Worm (Caenorhabditis elegans) whole organism, L4 larva: ENCODE results near the gene F07C6.4.

Source experiments
- D1046.2 ChIP-seq: fragments of 200-800 bp; sonication (Bioruptor generic); IDR thresholded peaks from 2 replicates; pipeline ENCODE4 v1.3.6; 2022; ENCODE audit warnings: missing genetic modification characterization, missing compliant biosample characterization
- F10B5.3 ChIP-seq: sonication (generic microtip); optimal IDR thresholded peaks from 2 replicates; lab custom pipeline; 2016; ENCODE audit warnings: mild to moderate bottlenecking, missing genetic modification characterization, missing compliant biosample characterization
- F44E2.7 ChIP-seq: fragments of 200-800 bp; sonication (Bioruptor generic); IDR thresholded peaks from 2 replicates; pipeline ENCODE4 v2.1.2; 2022; ENCODE audit warnings: missing genetic modification characterization, missing compliant biosample characterization
- F49E8.2 ChIP-seq: sonication (generic microtip); optimal IDR thresholded peaks from 2 replicates; lab custom pipeline; 2016; ENCODE audit warnings: missing compliant biosample characterization, mild to moderate bottlenecking, missing genetic modification characterization, borderline replicate concordance
- T20F7.1 ChIP-seq: fragments of 200-800 bp; sonication (Bioruptor generic); optimal IDR thresholded peaks from 2 replicates; lab custom pipeline; 2018; ENCODE audit warnings: mild to moderate bottlenecking, missing genetic modification characterization, missing compliant biosample characterization
- Y5F2A.4 ChIP-seq: fragments of 200-800 bp; sonication (Bioruptor generic); optimal IDR thresholded peaks from 2 replicates; lab custom pipeline; 2018; ENCODE audit warnings: mild to moderate bottlenecking, missing genetic modification characterization, missing compliant biosample characterization
- Y75B8A.6 ChIP-seq: fragments of 200-800 bp; sonication (Bioruptor generic); IDR thresholded peaks from 2 replicates; pipeline ENCODE4 v1.3.6; 2022; ENCODE audit warnings: missing genetic modification reagents, missing genetic modification characterization, missing compliant biosample characterization
- ZK546.5 ChIP-seq, 2 experiments: sonication (generic microtip); optimal IDR thresholded peaks; 2 replicates each; lab custom pipeline; 2017; ENCODE audit warnings: missing biosample characterization in 2 of 2, missing genetic modification characterization in 2 of 2
- aha-1 ChIP-seq: fragments of 150-350 bp; peaks from one replicate; lab custom pipeline; 2014; ENCODE audit warnings: missing biosample characterization, missing genetic modification characterization
- arid-1 ChIP-seq: fragments of 200-800 bp; sonication (Bioruptor generic); conservative IDR thresholded peaks from 2 replicates; pipeline ENCODE4 v1.3.6; 2022; ENCODE audit warnings: missing genetic modification reagents, missing genetic modification characterization, missing compliant biosample characterization
- ceh-62 ChIP-seq: sonication (generic microtip); optimal IDR thresholded peaks from 2 replicates; lab custom pipeline; 2017; ENCODE audit warnings: missing biosample characterization, missing genetic modification characterization
- ceh-82 ChIP-seq: sonication (generic microtip); optimal IDR thresholded peaks from 2 replicates; lab custom pipeline; 2017; ENCODE audit warnings: missing biosample characterization, missing genetic modification characterization
- cey-2 ChIP-seq: sonication (generic microtip); optimal IDR thresholded peaks from 3 replicates; lab custom pipeline; 2017; ENCODE audit warnings: missing genetic modification characterization, mild to moderate bottlenecking, missing compliant biosample characterization, antibody characterized with exemption, borderline replicate concordance; ENCODE audit not compliant: insufficient read depth
- ctbp-1 ChIP-seq: fragments of 200-800 bp; sonication (Bioruptor generic); IDR thresholded peaks from 2 replicates; pipeline ENCODE4 v1.3.6; 2022; ENCODE audit warnings: missing genetic modification reagents, missing genetic modification characterization, missing compliant biosample characterization
- daf-12 ChIP-seq: fragments of 150-350 bp; optimal IDR thresholded peaks from 2 replicates; lab custom pipeline; 2014; ENCODE audit warnings: missing biosample characterization, missing genetic modification reagents, missing genetic modification characterization
- daf-8 ChIP-seq: fragments of 200-800 bp; sonication (Bioruptor generic); IDR thresholded peaks from 2 replicates; pipeline ENCODE4 v1.3.6; 2022; ENCODE audit warnings: missing genetic modification characterization, missing compliant biosample characterization
- dve-1 ChIP-seq: sonication (generic microtip); optimal IDR thresholded peaks from 2 replicates; lab custom pipeline; 2017; ENCODE audit warnings: antibody characterized with exemption, mild to moderate bottlenecking, missing genetic modification characterization, missing compliant biosample characterization; ENCODE audit not compliant: insufficient read depth
- fkh-10 ChIP-seq: fragments of 150-350 bp; optimal IDR thresholded peaks from 2 replicates; lab custom pipeline; 2014; ENCODE audit warnings: missing biosample characterization, missing genetic modification reagents, missing genetic modification characterization
- gei-8 ChIP-seq: fragments of 200-800 bp; sonication (Bioruptor generic); optimal IDR thresholded peaks from 2 replicates; lab custom pipeline; 2018; ENCODE audit warnings: mild to moderate bottlenecking, missing genetic modification characterization, missing compliant biosample characterization
- jun-1 ChIP-seq: fragments of 150-350 bp; optimal IDR thresholded peaks from 2 replicates; lab custom pipeline; 2014; ENCODE audit warnings: missing biosample characterization, missing genetic modification reagents, missing genetic modification characterization
- lin-39 ChIP-seq: fragments of 150-350 bp; optimal IDR thresholded peaks from 2 replicates; lab custom pipeline; 2014; ENCODE audit warnings: missing biosample characterization, missing genetic modification reagents, missing genetic modification characterization
- lsy-2 ChIP-seq, 2 experiments: fragments of 150-350 bp in 1 of 2; sonication (generic microtip) in 1 of 2; optimal IDR thresholded peaks; 2 replicates each; lab custom pipeline; 2014 to 2017; ENCODE audit warnings: missing biosample characterization in 2 of 2, missing genetic modification characterization in 2 of 2
- madf-5 ChIP-seq, 2 experiments: fragments of 200-800 bp; sonication (Bioruptor generic); IDR thresholded peaks; 2 replicates each; pipeline ENCODE4 v1.3.6; 2022; ENCODE audit warnings: missing compliant biosample characterization in 2 of 2, missing genetic modification characterization in 2 of 2
- mdl-1 ChIP-seq, 2 experiments: fragments of 150-350 bp in 1 of 2; sonication (generic microtip) in 1 of 2; optimal IDR thresholded peaks; 2 replicates each; lab custom pipeline; 2014 to 2017; ENCODE audit warnings: missing biosample characterization in 2 of 2, missing genetic modification characterization in 2 of 2
- mxl-3 ChIP-seq: fragments of 200-800 bp; sonication (Bioruptor generic); optimal IDR thresholded peaks from 2 replicates; lab custom pipeline; 2018; ENCODE audit warnings: mild to moderate bottlenecking, missing genetic modification characterization, missing compliant biosample characterization
- nhr-102 ChIP-seq: sonication (generic microtip); optimal IDR thresholded peaks from 2 replicates; lab custom pipeline; 2016; ENCODE audit warnings: mild to moderate bottlenecking, missing genetic modification characterization, moderate library complexity, missing compliant biosample characterization
- nhr-111 ChIP-seq: fragments of 200-800 bp; sonication (Bioruptor generic); optimal IDR thresholded peaks from 2 replicates; lab custom pipeline; 2018; ENCODE audit warnings: mild to moderate bottlenecking, missing genetic modification characterization, missing compliant biosample characterization
- nhr-25 ChIP-seq: sonication (generic microtip); optimal IDR thresholded peaks from 2 replicates; lab custom pipeline; 2017; ENCODE audit warnings: missing genetic modification characterization, mild to moderate bottlenecking, missing compliant biosample characterization, antibody characterized with exemption, moderate library complexity, borderline replicate concordance; ENCODE audit not compliant: insufficient read depth
- nhr-28 ChIP-seq: fragments of 150-350 bp; optimal IDR thresholded peaks from 2 replicates; lab custom pipeline; 2014; ENCODE audit warnings: missing biosample characterization, missing genetic modification characterization
- nhr-41 ChIP-seq: fragments of 200-800 bp; sonication (Bioruptor generic); IDR thresholded peaks from 2 replicates; pipeline ENCODE4 v1.3.6; 2022; ENCODE audit warnings: missing genetic modification reagents, missing genetic modification characterization, missing compliant biosample characterization
- nhr-42 ChIP-seq: fragments of 200-800 bp; sonication (Bioruptor generic); IDR thresholded peaks from 2 replicates; pipeline ENCODE4 v1.3.6; 2022; ENCODE audit warnings: missing genetic modification characterization, missing compliant biosample characterization
- pha-4 ChIP-seq, 2 experiments: fragments of 150-350 bp in 1 of 2; fragments of 200-800 bp in 1 of 2; sonication (Bioruptor generic) in 1 of 2; IDR thresholded peaks in 1 of 2; optimal IDR thresholded peaks in 1 of 2; 2 replicates each; pipeline versions ENCODE4 v1.3.6 to Lab custom; 2014 to 2022; ENCODE audit warnings: missing genetic modification characterization in 2 of 2, missing genetic modification reagents in 2 of 2, missing biosample characterization in 1 of 2, missing compliant biosample characterization in 1 of 2
- pqm-1 ChIP-seq: sonication (generic microtip); optimal IDR thresholded peaks from 2 replicates; lab custom pipeline; 2017; ENCODE audit warnings: missing biosample characterization, missing genetic modification characterization
- set-16 ChIP-seq: fragments of 200-800 bp; sonication (Bioruptor generic); IDR thresholded peaks from 2 replicates; pipeline ENCODE4 v1.3.6; 2022; ENCODE audit warnings: missing genetic modification reagents, missing genetic modification characterization, missing compliant biosample characterization
- snpc-1.2 ChIP-seq: fragments of 200-800 bp; sonication (Bioruptor generic); IDR thresholded peaks from 2 replicates; pipeline ENCODE4 v1.3.6; 2022; ENCODE audit warnings: missing genetic modification reagents, missing genetic modification characterization, missing compliant biosample characterization
- spr-1 ChIP-seq: sonication (generic microtip); optimal IDR thresholded peaks from 2 replicates; lab custom pipeline; 2016; ENCODE audit warnings: mild to moderate bottlenecking, missing genetic modification characterization, missing compliant biosample characterization
- unc-39 ChIP-seq: sonication (generic microtip); optimal IDR thresholded peaks from 2 replicates; lab custom pipeline; 2017; ENCODE audit warnings: missing biosample characterization, missing genetic modification characterization
- zfp-2 ChIP-seq: sonication (generic microtip); optimal IDR thresholded peaks from 2 replicates; lab custom pipeline; 2016; ENCODE audit warnings: mild to moderate bottlenecking, missing genetic modification characterization, missing compliant biosample characterization
- zfp-3 ChIP-seq: fragments of 200-800 bp; sonication (Bioruptor generic); conservative IDR thresholded peaks from 2 replicates; pipeline ENCODE4 v1.3.6; 2022; ENCODE audit warnings: missing genetic modification reagents, missing genetic modification characterization, missing compliant biosample characterization
- zip-2 ChIP-seq: fragments of 150-350 bp; optimal IDR thresholded peaks from 2 replicates; lab custom pipeline; 2014; ENCODE audit warnings: missing biosample characterization, missing genetic modification characterization
- ztf-11 ChIP-seq: fragments of 150-350 bp; optimal IDR thresholded peaks from 2 replicates; lab custom pipeline; 2014; ENCODE audit warnings: missing biosample characterization, missing genetic modification characterization
- ztf-7 ChIP-seq: fragments of 150-350 bp; optimal IDR thresholded peaks from 2 replicates; lab custom pipeline; 2014; ENCODE audit warnings: missing biosample characterization, missing genetic modification characterization

The F07C6.4 gene

ce11 chrIV:12805595-12805994 is at the start of gene F07C6.4:
TSS of gene F07C6.4 (plus strand) at chrIV:12805924.
- TF ChIP-seq snpc-1.2 (GFP tag; lab: Robert Waterston, UW) (peak; percentile 49; the same call in 1 of the 2 replicates), ctbp-1 (GFP tag; lab: Robert Waterston, UW) (no peak), F49E8.2 (peak; percentile 2)

ce11 chrIV:12757470-12757869 is 48.3 kb upstream of the F07C6.4 start, which contains the start of gene flp-9:
TSS of gene flp-9 (minus strand) at chrIV:12757570.
- no peak for TF ChIP-seq madf-5 (GFP tag; IDR thresholded peaks at IDR 0.05; lab: Robert Waterston, UW)
- TF ChIP-seq aha-1 (tag; lab: Kevin White, UChicago), result peak; percentile 49
- no peak for TF ChIP-seq daf-8 (GFP tag; lab: Robert Waterston, UW)
- TF ChIP-seq dve-1 (tag; lab: Kevin White, UChicago), result no peak

ce11 chrIV:12762782-12763181 is 42.9 kb upstream of the F07C6.4 start:
- TF ChIP-seq Y5F2A.4 (GFP tag; lab: Kevin White, UChicago) (no peak), nhr-25 (tag; lab: Kevin White, UChicago) (no peak), fkh-10 (peak; percentile 42), ctbp-1 (GFP tag; lab: Robert Waterston, UW) (peak; percentile 67; the same call in 1 of the 2 replicates), lsy-2 (tag; optimal IDR thresholded peaks at IDR 0.05; lab: Kevin White, UChicago) (peak in 1 of 2 experiments; percentile 17)

ce11 chrIV:12765067-12765466 is 40.7 kb upstream of the F07C6.4 start, which contains the start of gene ZK897.10:
TSS of gene ZK897.10 (plus strand) at chrIV:12765351.
- TF ChIP-seq pha-4 (GFP tag; IDR thresholded peaks at IDR 0.05; lab: Robert Waterston, UW) (no peak), pha-4 (tag; optimal IDR thresholded peaks at IDR 0.05; lab: Kevin White, UChicago) (no peak), spr-1 (no peak), daf-12 (no peak), pqm-1 (tag; lab: Kevin White, UChicago) (peak; percentile 57)

ce11 chrIV:12771414-12771813 is 34.3 kb upstream of the F07C6.4 start:
- TF ChIP-seq F10B5.3, result no peak
- TF ChIP-seq pqm-1 (tag; lab: Kevin White, UChicago), result no peak
- TF ChIP-seq T20F7.1 (GFP tag; lab: Kevin White, UChicago), result no peak
- no peak for TF ChIP-seq nhr-25 (tag; lab: Kevin White, UChicago)
- TF ChIP-seq nhr-111, result no peak
- TF ChIP-seq ztf-7 (tag; lab: Kevin White, UChicago), result no peak
- no peak for TF ChIP-seq zfp-3 (GFP tag; lab: Robert Waterston, UW)
- no peak for TF ChIP-seq aha-1 (tag; lab: Kevin White, UChicago)
- no peak for TF ChIP-seq nhr-41 (GFP tag; lab: Robert Waterston, UW)
- no peak for TF ChIP-seq daf-12
- TF ChIP-seq F44E2.7 (GFP tag; lab: Robert Waterston, UW), result no peak
- no peak for TF ChIP-seq ceh-62 (tag; lab: Kevin White, UChicago)
- no peak for TF ChIP-seq ztf-11
- no peak for TF ChIP-seq D1046.2 (GFP tag; lab: Robert Waterston, UW)
- TF ChIP-seq madf-5 (GFP tag; IDR thresholded peaks at IDR 0.05; lab: Robert Waterston, UW), result no peak
- peak; percentile 76 for TF ChIP-seq mxl-3 (GFP tag; lab: Kevin White, UChicago)
- TF ChIP-seq jun-1 (tag; lab: Kevin White, UChicago), result no peak
- TF ChIP-seq zip-2 (tag; lab: Kevin White, UChicago), result no peak
- TF ChIP-seq lin-39, result no peak
- TF ChIP-seq Y75B8A.6 (GFP tag; lab: Robert Waterston, UW), result no peak
- peak; percentile 93 for TF ChIP-seq set-16 (GFP tag; lab: Robert Waterston, UW)
- TF ChIP-seq arid-1 (GFP tag; lab: Robert Waterston, UW), result no peak
- TF ChIP-seq cey-2 (tag; lab: Kevin White, UChicago), result no peak
- no peak for TF ChIP-seq nhr-102 (tag; lab: Kevin White, UChicago)
- TF ChIP-seq pha-4 (GFP tag; IDR thresholded peaks at IDR 0.05; lab: Robert Waterston, UW), result no peak
- TF ChIP-seq pha-4 (tag; optimal IDR thresholded peaks at IDR 0.05; lab: Kevin White, UChicago), result no peak
- TF ChIP-seq unc-39 (tag; lab: Kevin White, UChicago), result no peak
- TF ChIP-seq gei-8 (GFP tag; lab: Kevin White, UChicago), result no peak
- TF ChIP-seq mdl-1 (tag; optimal IDR thresholded peaks at IDR 0.05; lab: Kevin White, UChicago), result peak; percentile 68 to 77
- no peak for TF ChIP-seq ZK546.5 (tag; optimal IDR thresholded peaks at IDR 0.05; lab: Kevin White, UChicago)
- no peak for TF ChIP-seq ceh-82 (tag; lab: Kevin White, UChicago)
- TF ChIP-seq nhr-42 (GFP tag; lab: Robert Waterston, UW), result no peak
- no peak for TF ChIP-seq zfp-2 (tag; lab: Kevin White, UChicago)
- TF ChIP-seq nhr-28 (tag; lab: Kevin White, UChicago), result no peak
- TF ChIP-seq spr-1, result no peak
